Fruit fly (Drosophila melanogaster) whole organism, embryonic: ENCODE results near the gene Mst85C.

Source experiments
- BEAF-32 ChIP-seq: fragments of 200-800 bp; sonication (Bioruptor generic); optimal IDR thresholded peaks from 3 replicates; lab custom pipeline; 2017; ENCODE audit warnings: missing biosample characterization, missing genetic modification characterization, mild to moderate bottlenecking, moderate library complexity, missing genetic modification reagents
- C15 ChIP-seq: fragments of 200-800 bp; sonication (Bioruptor generic); IDR thresholded peaks from 3 replicates; pipeline ENCODE4 v1.3.6; 2022; ENCODE audit warnings: missing biosample characterization, missing genetic modification characterization
- CG10431 ChIP-seq: fragments of 200-800 bp; sonication (Bioruptor generic); optimal IDR thresholded peaks from 3 replicates; lab custom pipeline; 2018; ENCODE audit warnings: missing biosample characterization, mild to moderate bottlenecking, missing genetic modification characterization
- CG11560 ChIP-seq: fragments of 200-800 bp; sonication (Bioruptor generic); IDR thresholded peaks from 3 replicates; pipeline ENCODE4 v1.3.6; 2022; ENCODE audit warnings: missing biosample characterization, missing genetic modification characterization
- CG12769 ChIP-seq: fragments of 200-800 bp; sonication (Bioruptor generic); optimal IDR thresholded peaks from 2 replicates; lab custom pipeline; 2019; ENCODE audit warnings: missing biosample characterization, mild to moderate bottlenecking, missing genetic modification characterization, moderate library complexity
- CG15269 ChIP-seq: fragments of 200-800 bp; sonication (Bioruptor generic); optimal IDR thresholded peaks from 2 replicates; lab custom pipeline; 2018; ENCODE audit warnings: missing biosample characterization, mild to moderate bottlenecking, missing genetic modification characterization, moderate library complexity
- CG16779 ChIP-seq: fragments of 200-800 bp; sonication (Bioruptor generic); IDR thresholded peaks from 2 replicates; pipeline ENCODE4 v1.3.6; 2022; ENCODE audit warnings: missing biosample characterization, missing genetic modification characterization
- CG17328 ChIP-seq: fragments of 200-800 bp; sonication (Bioruptor generic); IDR thresholded peaks from 2 replicates; pipeline ENCODE4 v1.3.6; 2022; ENCODE audit warnings: missing biosample characterization, missing genetic modification characterization
- CG17359 ChIP-seq: fragments of 200-800 bp; sonication (Bioruptor generic); optimal IDR thresholded peaks from 3 replicates; lab custom pipeline; 2018; ENCODE audit warnings: missing biosample characterization, mild to moderate bottlenecking, missing genetic modification characterization, moderate library complexity
- CG17361 ChIP-seq: fragments of 200-800 bp; sonication (Bioruptor generic); IDR thresholded peaks from 3 replicates; pipeline ENCODE4 v1.3.6; 2022; ENCODE audit warnings: missing biosample characterization, missing genetic modification characterization
- CG1792 ChIP-seq: fragments of 200-800 bp; sonication (Bioruptor generic); optimal IDR thresholded peaks from 2 replicates; lab custom pipeline; 2016; ENCODE audit warnings: missing biosample characterization, missing genetic modification characterization
- CG2678 ChIP-seq: fragments of 200-800 bp; sonication (Bioruptor generic); optimal IDR thresholded peaks from 3 replicates; lab custom pipeline; 2019; ENCODE audit warnings: missing biosample characterization, mild to moderate bottlenecking, missing genetic modification characterization, moderate library complexity
- CG31441 ChIP-seq: fragments of 200-800 bp; sonication (Bioruptor generic); IDR thresholded peaks from 2 replicates; pipeline ENCODE4 v1.3.6; 2022; ENCODE audit warnings: missing biosample characterization, missing genetic modification characterization
- CG4404 ChIP-seq: fragments of 200-800 bp; sonication (Bioruptor generic); IDR thresholded peaks from 2 replicates; pipeline ENCODE4 v1.3.6; 2022; ENCODE audit warnings: missing biosample characterization, missing genetic modification characterization
- CG4617 ChIP-seq: fragments of 200-800 bp; sonication (Bioruptor generic); optimal IDR thresholded peaks from 3 replicates; lab custom pipeline; 2016; ENCODE audit warnings: missing biosample characterization, missing genetic modification characterization, borderline replicate concordance
- CG6175 ChIP-seq: fragments of 200-800 bp; sonication (Bioruptor generic); IDR thresholded peaks from 3 replicates; pipeline ENCODE4 v1.3.6; 2022; ENCODE audit warnings: missing biosample characterization, missing genetic modification characterization
- CG6813 ChIP-seq: fragments of 200-800 bp; sonication (Bioruptor generic); optimal IDR thresholded peaks from 2 replicates; lab custom pipeline; 2017; ENCODE audit warnings: missing biosample characterization, missing genetic modification characterization, mild to moderate bottlenecking, moderate library complexity, missing genetic modification reagents
- CG8290 ChIP-seq, 3 experiments: fragments of 200-800 bp; sonication (Bioruptor generic); optimal IDR thresholded peaks; 2 replicates each; lab custom pipeline; 2016 to 2019; ENCODE audit warnings: missing biosample characterization in 3 of 3, missing genetic modification characterization in 3 of 3, mild to moderate bottlenecking in 2 of 3, moderate library complexity in 1 of 3
- CG9437 ChIP-seq: fragments of 200-800 bp; sonication (Bioruptor generic); optimal IDR thresholded peaks from 2 replicates; lab custom pipeline; 2018; ENCODE audit warnings: missing biosample characterization, mild to moderate bottlenecking, missing genetic modification characterization
- CG9817 ChIP-seq: fragments of 200-800 bp; sonication (Bioruptor generic); optimal IDR thresholded peaks from 2 replicates; lab custom pipeline; 2018; ENCODE audit warnings: missing biosample characterization, mild to moderate bottlenecking, missing genetic modification characterization, moderate library complexity
- CG9932 ChIP-seq: fragments of 200-800 bp; sonication (Bioruptor generic); IDR thresholded peaks from 2 replicates; pipeline ENCODE4 v1.3.6; 2022; ENCODE audit warnings: missing biosample characterization, missing genetic modification characterization
- Ets65A ChIP-seq: fragments of 200-800 bp; sonication (Bioruptor generic); peaks from one replicate; lab custom pipeline; 2016; ENCODE audit warnings: missing biosample characterization, missing genetic modification characterization
- Fer1 ChIP-seq: fragments of 200-800 bp; sonication (Bioruptor generic); optimal IDR thresholded peaks from 2 replicates; lab custom pipeline; 2017; ENCODE audit warnings: missing biosample characterization, mild to moderate bottlenecking, missing genetic modification characterization
- Fer3 ChIP-seq: fragments of 200-800 bp; sonication (Bioruptor generic); optimal IDR thresholded peaks from 2 replicates; lab custom pipeline; 2018; ENCODE audit warnings: missing biosample characterization, mild to moderate bottlenecking, missing genetic modification characterization, moderate library complexity
- HLH4C ChIP-seq: fragments of 200-800 bp; sonication (Bioruptor generic); IDR thresholded peaks from 3 replicates; pipeline ENCODE4 v1.3.6; 2022; ENCODE audit warnings: missing biosample characterization, missing genetic modification characterization; ENCODE audit not compliant: partially characterized antibody
- Hmr ChIP-seq: fragments of 200-800 bp; sonication (Bioruptor generic); optimal IDR thresholded peaks from 3 replicates; lab custom pipeline; 2017; ENCODE audit warnings: mild to moderate bottlenecking, missing biosample characterization, missing genetic modification reagents, missing genetic modification characterization
- Lhr ChIP-seq: fragments of 200-800 bp; sonication (Bioruptor generic); optimal IDR thresholded peaks from 3 replicates; lab custom pipeline; 2017; ENCODE audit warnings: mild to moderate bottlenecking, missing biosample characterization, missing genetic modification reagents, missing genetic modification characterization
- Max ChIP-seq: fragments of 200-800 bp; sonication (Bioruptor generic); optimal IDR thresholded peaks from 2 replicates; lab custom pipeline; 2016; ENCODE audit warnings: missing biosample characterization, mild to moderate bottlenecking, missing genetic modification characterization
- NC2α ChIP-seq: fragments of 200-800 bp; sonication (Bioruptor generic); optimal IDR thresholded peaks from 2 replicates; lab custom pipeline; 2016; ENCODE audit warnings: missing biosample characterization, missing genetic modification characterization
- NC2β ChIP-seq: fragments of 200-800 bp; sonication (Bioruptor generic); optimal IDR thresholded peaks from 2 replicates; lab custom pipeline; 2016; ENCODE audit warnings: missing biosample characterization, missing genetic modification characterization
- Neu2 ChIP-seq: fragments of 200-800 bp; sonication (Bioruptor generic); optimal IDR thresholded peaks from 3 replicates; lab custom pipeline; 2016; ENCODE audit warnings: missing biosample characterization, missing genetic modification characterization, borderline replicate concordance
- Poxn ChIP-seq: fragments of 200-800 bp; sonication (Bioruptor generic); IDR thresholded peaks from 2 replicates; pipeline ENCODE4 v1.3.6; 2022; ENCODE audit warnings: missing biosample characterization, missing genetic modification characterization
- Sox102F ChIP-seq: fragments of 200-800 bp; sonication (Bioruptor generic); optimal IDR thresholded peaks from 2 replicates; lab custom pipeline; 2018; ENCODE audit warnings: missing biosample characterization, mild to moderate bottlenecking, missing genetic modification characterization, moderate library complexity
- Sry-δ ChIP-seq: fragments of 200-800 bp; sonication (Bioruptor generic); optimal IDR thresholded peaks from 2 replicates; lab custom pipeline; 2016; ENCODE audit warnings: missing biosample characterization, missing genetic modification characterization
- YL-1 ChIP-seq: fragments of 200-800 bp; sonication (Bioruptor generic); optimal IDR thresholded peaks from 3 replicates; lab custom pipeline; 2017; ENCODE audit warnings: missing biosample characterization, mild to moderate bottlenecking, missing genetic modification characterization
- al ChIP-seq: fragments of 200-800 bp; sonication (Bioruptor generic); IDR thresholded peaks from 2 replicates; pipeline ENCODE4 v1.3.6; 2022; ENCODE audit warnings: missing biosample characterization, missing genetic modification characterization
- ash1 ChIP-seq: fragments of 200-800 bp; sonication (Bioruptor generic); optimal IDR thresholded peaks from 2 replicates; lab custom pipeline; 2018; ENCODE audit warnings: missing biosample characterization, mild to moderate bottlenecking, missing genetic modification characterization
- chm ChIP-seq: fragments of 200-800 bp; sonication (Bioruptor generic); IDR thresholded peaks from 2 replicates; pipeline ENCODE4 v1.3.6; 2022; ENCODE audit warnings: missing biosample characterization, missing genetic modification characterization
- eyg ChIP-seq: fragments of 200-800 bp; sonication (Bioruptor generic); optimal IDR thresholded peaks from 3 replicates; lab custom pipeline; 2016; ENCODE audit warnings: missing biosample characterization, missing genetic modification characterization
- hb ChIP-seq: fragments of 200-800 bp; sonication (Bioruptor generic); IDR thresholded peaks from 3 replicates; pipeline ENCODE4 v1.3.6; 2022; ENCODE audit warnings: missing biosample characterization, missing genetic modification characterization; ENCODE audit not compliant: partially characterized antibody
- jigr1 ChIP-seq: fragments of 200-800 bp; sonication (Bioruptor generic); IDR thresholded peaks from 3 replicates; pipeline ENCODE4 v1.3.6; 2022; ENCODE audit warnings: missing biosample characterization, missing genetic modification characterization
- mam ChIP-seq: fragments of 200-800 bp; sonication (Bioruptor generic); optimal IDR thresholded peaks from 3 replicates; lab custom pipeline; 2016; ENCODE audit warnings: missing biosample characterization, missing genetic modification characterization
- p53 ChIP-seq: fragments of 200-800 bp; sonication (Bioruptor generic); optimal IDR thresholded peaks from 2 replicates; lab custom pipeline; 2016; ENCODE audit warnings: missing biosample characterization, missing genetic modification characterization
- pros ChIP-seq: fragments of 200-800 bp; sonication (Bioruptor generic); optimal IDR thresholded peaks from 3 replicates; lab custom pipeline; 2019; ENCODE audit warnings: missing biosample characterization, mild to moderate bottlenecking, missing genetic modification characterization, moderate library complexity
- sens ChIP-seq: fragments of 200-800 bp; sonication (Bioruptor generic); peaks from one replicate; lab custom pipeline; 2016; ENCODE audit warnings: missing biosample characterization, missing genetic modification characterization
- sob ChIP-seq: fragments of 200-800 bp; sonication (Bioruptor generic); IDR thresholded peaks from 2 replicates; pipeline ENCODE4 v1.3.6; 2022; ENCODE audit warnings: missing biosample characterization, missing genetic modification characterization
- stwl ChIP-seq: fragments of 200-800 bp; sonication (Bioruptor generic); optimal IDR thresholded peaks from 3 replicates; lab custom pipeline; 2018; ENCODE audit warnings: missing biosample characterization, mild to moderate bottlenecking, missing genetic modification characterization, moderate library complexity
- wek ChIP-seq: fragments of 200-800 bp; sonication (Bioruptor generic); optimal IDR thresholded peaks from 3 replicates; lab custom pipeline; 2018; ENCODE audit warnings: missing biosample characterization, mild to moderate bottlenecking, missing genetic modification characterization, moderate library complexity
- yki ChIP-seq: fragments of >200 bp; optimal IDR thresholded peaks from 3 replicates; lab custom pipeline; 2018

Mst85C gene

dm6 chr3R:9050519-9051119 is 2.2 kb downstream of the Mst85C start, which contains the start of gene Nmdmc (continued):
- no peak for TF ChIP-seq CG17361 (GFP tag; lab: Robert Waterston, UW)
- TF ChIP-seq CG8290 (GFP tag; optimal IDR thresholded peaks at IDR 0.05; lab: Kevin White, UChicago): no peak
- TF ChIP-seq CG8290 (tag; optimal IDR thresholded peaks at IDR 0.05; lab: Kevin White, UChicago): no peak
- no peak for TF ChIP-seq sob (GFP tag; lab: Robert Waterston, UW)
- peak; percentile 44 for TF ChIP-seq BEAF-32 (GFP tag; lab: Kevin White, UChicago)
- no peak for TF ChIP-seq CG9817
- TF ChIP-seq jigr1 (GFP tag; lab: Robert Waterston, UW): no peak
- TF ChIP-seq wek (GFP tag; lab: Kevin White, UChicago): no peak
- TF ChIP-seq mam: no peak
- no peak for TF ChIP-seq CG6175 (GFP tag; lab: Robert Waterston, UW)
- TF ChIP-seq Poxn (GFP tag; lab: Robert Waterston, UW): no peak
- no peak for TF ChIP-seq CG1792
- TF ChIP-seq CG11560 (tag; lab: Robert Waterston, UW): no peak
- no peak for TF ChIP-seq hb
- TF ChIP-seq ash1 (GFP tag; lab: Kevin White, UChicago): no peak
- no peak for TF ChIP-seq NC2β (GFP tag; lab: Kevin White, UChicago)
- TF ChIP-seq p53 (GFP tag; lab: Kevin White, UChicago): no peak
- TF ChIP-seq NC2α (GFP tag; lab: Kevin White, UChicago): no peak
- no peak for TF ChIP-seq C15
- TF ChIP-seq CG17328 (GFP tag; lab: Robert Waterston, UW): no peak
- TF ChIP-seq CG17359 (tag; lab: Kevin White, UChicago): no peak

dm6 chr3R:9051937-9052680 is 3.7 kb downstream of the Mst85C start, which contains the start of gene Kdm2:
Gene Kdm2, plus strand, starts transcription at chr3R:9052495.
- peak; percentile 14 for TF ChIP-seq Max (GFP tag; lab: Kevin White, UChicago)
- no peak for TF ChIP-seq CG31441 (GFP tag; lab: Robert Waterston, UW)
- peak; percentile 40 for TF ChIP-seq CG2678 (tag; lab: Kevin White, UChicago)
- peak; percentile 30 for TF ChIP-seq CG17359 (tag; lab: Kevin White, UChicago)
- peak; percentile 73 for TF ChIP-seq sens (GFP tag; lab: Kevin White, UChicago)
- TF ChIP-seq yki: no peak
- TF ChIP-seq CG9932 (GFP tag; lab: Robert Waterston, UW): no peak
- peak; percentile 19 for TF ChIP-seq CG6813 (GFP tag; lab: Kevin White, UChicago)
- no peak for TF ChIP-seq Sox102F (GFP tag; lab: Kevin White, UChicago)
- TF ChIP-seq CG16779 (GFP tag; lab: Robert Waterston, UW): no peak
- TF ChIP-seq Neu2 (GFP tag; lab: Kevin White, UChicago): no peak
- TF ChIP-seq CG9437 (GFP tag; lab: Kevin White, UChicago): no peak
- peak; percentile 70 for TF ChIP-seq YL-1 (GFP tag; lab: Kevin White, UChicago)
- no peak for TF ChIP-seq Sry-δ (GFP tag; lab: Kevin White, UChicago)
- no peak for TF ChIP-seq CG4404 (GFP tag; lab: Robert Waterston, UW)
- peak; percentile 51 for TF ChIP-seq CG10431 (GFP tag; lab: Kevin White, UChicago)
- peak; percentile 55 for TF ChIP-seq Hmr (GFP tag; lab: Kevin White, UChicago)
- TF ChIP-seq chm (GFP tag; lab: Robert Waterston, UW): no peak
- TF ChIP-seq CG4617 (GFP tag; lab: Kevin White, UChicago): peak; percentile 48
- no peak for TF ChIP-seq al (GFP tag; lab: Robert Waterston, UW)
- peak; percentile 42 for TF ChIP-seq Fer3 (tag; lab: Kevin White, UChicago)
- TF ChIP-seq CG15269: peak; percentile 35
- peak; percentile 42 for TF ChIP-seq stwl (tag; lab: Kevin White, UChicago)
- peak; percentile 59 for TF ChIP-seq Ets65A (GFP tag; lab: Kevin White, UChicago)
- no peak for TF ChIP-seq eyg
- TF ChIP-seq CG12769 (tag; lab: Kevin White, UChicago): no peak
- TF ChIP-seq pros (GFP tag; lab: Kevin White, UChicago): no peak
- no peak for TF ChIP-seq Fer1 (GFP tag; lab: Kevin White, UChicago)
- TF ChIP-seq HLH4C (GFP tag; lab: Robert Waterston, UW): no peak
- TF ChIP-seq Lhr: peak; percentile 29
